Fruit fly (Drosophila melanogaster): Measurements from ENCODE around the gene Rsf1.

Gene Rsf1

dm6 chr2L:10260750-10261493, 2.4 kb downstream of the Rsf1 start, which contains the start of gene Pten (continued):
- TF ChIP-seq HLHmδ (GFP tag; optimal IDR thresholded peaks at IDR 0.05) (no peak), fd64A (GFP tag; optimal IDR thresholded peaks at IDR 0.05) (no peak), salm (tag; optimal IDR thresholded peaks at IDR 0.05) (no peak), CG10979 (tag; optimal IDR thresholded peaks at IDR 0.05) (peak; percentile 63), Usf (GFP tag; optimal IDR thresholded peaks at IDR 0.05) (no peak), bcd (GFP tag; optimal IDR thresholded peaks at IDR 0.05) (no peak), grn (GFP tag; optimal IDR thresholded peaks at IDR 0.05) (peak; percentile 49), CG11093 (GFP tag; IDR thresholded peaks at IDR 0.05) (no peak; the same call in 2 of the 3 replicates), CoRest (tag; optimal IDR thresholded peaks at IDR 0.05) (peak; percentile 76), CG17385 (GFP tag; optimal IDR thresholded peaks at IDR 0.05) (peak; percentile 44), CG32772 (GFP tag; IDR thresholded peaks at IDR 0.05) (no peak), disco-r (GFP tag; optimal IDR thresholded peaks at IDR 0.05) (no peak), Hmx (GFP tag; optimal IDR thresholded peaks at IDR 0.05) (peak; percentile 41), Hmr (GFP tag; optimal IDR thresholded peaks at IDR 0.05) (no peak), Lpt (GFP tag; optimal IDR thresholded peaks at IDR 0.05) (no peak), CG15514 (GFP tag; optimal IDR thresholded peaks at IDR 0.05) (no peak), CkIIα-i1 (GFP tag; IDR thresholded peaks at IDR 0.05) (no peak), ATbp (GFP tag; optimal IDR thresholded peaks at IDR 0.05) (no peak), Hr51 (GFP tag; optimal IDR thresholded peaks at IDR 0.05) (peak in 1 of 2 experiments; percentile 46), CG15696 (tag; optimal IDR thresholded peaks at IDR 0.05) (peak; percentile 63), CG14710 (tag; optimal IDR thresholded peaks at IDR 0.05) (peak; percentile 90), ems (GFP tag; optimal IDR thresholded peaks at IDR 0.05) (peak; percentile 32), cg (GFP tag; optimal IDR thresholded peaks at IDR 0.05) (peak; percentile 56), CG17186 (GFP tag; optimal IDR thresholded peaks at IDR 0.05) (peak; percentile 44), HmgD (GFP tag; optimal IDR thresholded peaks at IDR 0.05) (no peak), maf-S (GFP tag; optimal IDR thresholded peaks at IDR 0.05) (peak; percentile 64), CG7928 (GFP tag; optimal IDR thresholded peaks at IDR 0.05) (peak; percentile 4), tin (GFP tag; optimal IDR thresholded peaks at IDR 0.05) (peak; percentile 50), CG3407 (GFP tag; optimal IDR thresholded peaks at IDR 0.05) (no peak), Eip74EF (GFP tag; optimal IDR thresholded peaks at IDR 0.05) (no peak), ranshi (GFP tag; IDR thresholded peaks at IDR 0.05) (no peak), CG6254 (GFP tag; optimal IDR thresholded peaks at IDR 0.05) (peak; percentile 100), prd (optimal IDR thresholded peaks at IDR 0.05) (no peak), prd (GFP tag; IDR thresholded peaks at IDR 0.05) (peak; percentile 70; the same call in 1 of the 3 replicates), CG4617 (GFP tag; optimal IDR thresholded peaks at IDR 0.05; ENCODE audit: borderline replicate concordance) (peak; percentile 70), esg (GFP tag; conservative IDR thresholded peaks at IDR 0.05) (0 out of 2 replicates have a peak, but pooled peaks have one; percentile 50), Hr39 (optimal IDR thresholded peaks at IDR 0.05) (no peak), fu2 (GFP tag; optimal IDR thresholded peaks at IDR 0.05) (peak; percentile 61), vfl (GFP tag; optimal IDR thresholded peaks at IDR 0.05) (no peak), Nf-YA (GFP tag; IDR thresholded peaks at IDR 0.05) (no peak), Awh (GFP tag; IDR thresholded peaks at IDR 0.05) (peak; percentile 54; the same call in 1 of the 2 replicates), gem (tag; optimal IDR thresholded peaks at IDR 0.05) (peak; percentile 80), CG16815 (GFP tag; optimal IDR thresholded peaks at IDR 0.05) (no peak), CG6689 (GFP tag; IDR thresholded peaks at IDR 0.05) (peak; percentile 75), CG11247 (GFP tag; IDR thresholded peaks at IDR 0.05) (no peak), cad (GFP tag; optimal IDR thresholded peaks at IDR 0.05) (peak; percentile 74), mld (GFP tag; IDR thresholded peaks at IDR 0.05; ENCODE audit: partially characterized antibody) (peak; percentile 80; the same call in 2 of the 3 replicates), gt (GFP tag; IDR thresholded peaks at IDR 0.05) (no peak), danr (GFP tag; IDR thresholded peaks at IDR 0.05) (no peak)

Data from whole organism, embryonic.